Worm (Caenorhabditis elegans) whole organism, L3 larva: Measurements from ENCODE around the gene swt-3.

Experiments
- aly-2 ChIP-seq: fragments of 150-350 bp; optimal IDR thresholded peaks from 2 replicates; lab custom pipeline; 2014; ENCODE audit warnings: missing biosample characterization, missing genetic modification characterization
- elt-1 ChIP-seq: fragments of 150-350 bp; optimal IDR thresholded peaks from 2 replicates; lab custom pipeline; 2014; ENCODE audit warnings: missing biosample characterization, missing genetic modification characterization
- elt-2 ChIP-seq: sonication (generic microtip); optimal IDR thresholded peaks from 2 replicates; lab custom pipeline; 2016; ENCODE audit warnings: missing genetic modification reagents, mild to moderate bottlenecking, missing genetic modification characterization, missing compliant biosample characterization
- pqm-1 ChIP-seq: fragments of 150-350 bp; optimal IDR thresholded peaks from 2 replicates; lab custom pipeline; 2017; ENCODE audit warnings: missing biosample characterization, missing genetic modification characterization, inconsistent platforms

ce11 chrIV:10780583-10780982 is at the start of gene swt-3:
- TF ChIP-seq elt-2 (tag; lab: Kevin White, UChicago) (no peak), aly-2 (tag; lab: Kevin White, UChicago) (no peak), pqm-1 (tag; lab: Kevin White, UChicago) (no peak), elt-1 (tag; lab: Kevin White, UChicago) (no peak)
